Worm (Caenorhabditis elegans) whole organism, L2 larva: ENCODE results near the gene Y57G7A.6.
A peak's percentile ranks its signal among the peaks of the same experiment; 100 is the strongest.

Experiments used
- C34F6.9 ChIP-seq: fragments of 150-350 bp; optimal IDR thresholded peaks from 2 replicates; lab custom pipeline; 2014; ENCODE audit warnings: missing biosample characterization, missing genetic modification characterization
- F13H6.1 ChIP-seq: sonication (generic microtip); optimal IDR thresholded peaks from 2 replicates; lab custom pipeline; 2016; ENCODE audit warnings: missing genetic modification characterization, missing compliant biosample characterization
- R02D3.7 ChIP-seq: fragments of 150-350 bp; optimal IDR thresholded peaks from 2 replicates; lab custom pipeline; 2014; ENCODE audit warnings: missing biosample characterization, missing genetic modification characterization
- Y55F3AM.14 ChIP-seq: fragments of 200-800 bp; sonication (Bioruptor generic); optimal IDR thresholded peaks from 2 replicates; lab custom pipeline; 2018; ENCODE audit warnings: mild to moderate bottlenecking, missing genetic modification characterization, missing compliant biosample characterization
- alr-1 ChIP-seq: fragments of 150-350 bp; optimal IDR thresholded peaks from 2 replicates; lab custom pipeline; 2014; ENCODE audit warnings: missing biosample characterization, missing genetic modification characterization
- aly-2 ChIP-seq: fragments of 150-350 bp; optimal IDR thresholded peaks from 2 replicates; lab custom pipeline; 2014; ENCODE audit warnings: missing biosample characterization, missing genetic modification characterization
- blmp-1 ChIP-seq: sonication (generic microtip); optimal IDR thresholded peaks from 2 replicates; lab custom pipeline; 2017; ENCODE audit warnings: missing genetic modification characterization, mild to moderate bottlenecking, missing compliant biosample characterization, antibody characterized with exemption, moderate library complexity; ENCODE audit not compliant: insufficient read depth
- crh-2 ChIP-seq: sonication (generic microtip); optimal IDR thresholded peaks from 2 replicates; lab custom pipeline; 2017; ENCODE audit warnings: missing biosample characterization, missing genetic modification characterization
- dmd-4 ChIP-seq: sonication (generic microtip); optimal IDR thresholded peaks from 2 replicates; lab custom pipeline; 2017; ENCODE audit warnings: missing biosample characterization, missing genetic modification characterization
- elt-1 ChIP-seq: fragments of 150-350 bp; optimal IDR thresholded peaks from 2 replicates; lab custom pipeline; 2014; ENCODE audit warnings: missing biosample characterization, missing genetic modification characterization
- elt-3 ChIP-seq: sonication (generic microtip); optimal IDR thresholded peaks from 2 replicates; lab custom pipeline; 2017; ENCODE audit warnings: missing biosample characterization, missing genetic modification characterization
- fos-1 ChIP-seq: fragments of 150-350 bp; optimal IDR thresholded peaks from 2 replicates; lab custom pipeline; 2014; ENCODE audit warnings: missing biosample characterization, missing genetic modification characterization
- lin-13 ChIP-seq: fragments of 150-350 bp; optimal IDR thresholded peaks from 2 replicates; lab custom pipeline; 2014; ENCODE audit warnings: missing biosample characterization, missing genetic modification reagents, missing genetic modification characterization
- lin-39 ChIP-seq: fragments of 150-350 bp; optimal IDR thresholded peaks from 2 replicates; lab custom pipeline; 2014; ENCODE audit warnings: missing biosample characterization, missing genetic modification reagents, missing genetic modification characterization
- lsy-2 ChIP-seq, 2 experiments: fragments of 150-350 bp in 1 of 2; sonication (generic microtip) in 1 of 2; optimal IDR thresholded peaks; 2 replicates each; lab custom pipeline; 2014 to 2017; ENCODE audit warnings: missing biosample characterization in 2 of 2, missing genetic modification characterization in 2 of 2
- mab-5 ChIP-seq: fragments of 150-350 bp; optimal IDR thresholded peaks from 2 replicates; lab custom pipeline; 2014; ENCODE audit warnings: missing biosample characterization, missing genetic modification characterization
- mbf-1 ChIP-seq: sonication (generic microtip); optimal IDR thresholded peaks from 2 replicates; lab custom pipeline; 2017; ENCODE audit warnings: missing biosample characterization, missing genetic modification characterization
- mdl-1 ChIP-seq, 2 experiments: fragments of 150-350 bp in 1 of 2; sonication (generic microtip) in 1 of 2; optimal IDR thresholded peaks; 2 replicates each; lab custom pipeline; 2017; ENCODE audit warnings: missing biosample characterization in 2 of 2, missing genetic modification characterization in 2 of 2
- nhr-10 ChIP-seq: sonication (generic microtip); optimal IDR thresholded peaks from 2 replicates; lab custom pipeline; 2017; ENCODE audit warnings: missing biosample characterization, missing genetic modification characterization
- nhr-11 ChIP-seq: fragments of 150-350 bp; optimal IDR thresholded peaks from 2 replicates; lab custom pipeline; 2014; ENCODE audit warnings: missing biosample characterization, missing genetic modification characterization
- nhr-12 ChIP-seq: fragments of 150-350 bp; optimal IDR thresholded peaks from 2 replicates; lab custom pipeline; 2014; ENCODE audit warnings: missing biosample characterization, missing genetic modification characterization
- nhr-21 ChIP-seq: fragments of 150-350 bp; optimal IDR thresholded peaks from 2 replicates; lab custom pipeline; 2014; ENCODE audit warnings: missing biosample characterization, missing genetic modification characterization
- nhr-23 ChIP-seq: fragments of 150-350 bp; optimal IDR thresholded peaks from 2 replicates; lab custom pipeline; 2014; ENCODE audit warnings: missing biosample characterization, missing genetic modification reagents, missing genetic modification characterization
- nhr-237 ChIP-seq: fragments of 150-350 bp; optimal IDR thresholded peaks from 2 replicates; lab custom pipeline; 2014; ENCODE audit warnings: missing biosample characterization, missing genetic modification characterization
- nhr-25 ChIP-seq: fragments of 150-350 bp; sonication (generic microtip); optimal IDR thresholded peaks from 3 replicates; lab custom pipeline; 2014; ENCODE audit warnings: missing biosample characterization, missing genetic modification characterization
- nhr-77 ChIP-seq: fragments of 150-350 bp; optimal IDR thresholded peaks from 2 replicates; lab custom pipeline; 2014; ENCODE audit warnings: missing biosample characterization, missing genetic modification characterization
- peb-1 ChIP-seq: fragments of 150-350 bp; optimal IDR thresholded peaks from 2 replicates; lab custom pipeline; 2014; ENCODE audit warnings: missing biosample characterization, missing genetic modification characterization
- sem-4 ChIP-seq: fragments of 150-350 bp; optimal IDR thresholded peaks from 2 replicates; lab custom pipeline; 2014; ENCODE audit warnings: missing biosample characterization, missing genetic modification reagents, missing genetic modification characterization
- sma-3 ChIP-seq: sonication (generic microtip); optimal IDR thresholded peaks from 2 replicates; lab custom pipeline; 2016; ENCODE audit warnings: missing genetic modification reagents, missing genetic modification characterization, missing compliant biosample characterization
- sma-9 ChIP-seq, 2 experiments: fragments of 150-350 bp in 1 of 2; sonication (generic microtip) in 1 of 2; optimal IDR thresholded peaks; 2 replicates each; lab custom pipeline; 2014 to 2016; ENCODE audit warnings: missing genetic modification characterization in 2 of 2, mild to moderate bottlenecking in 1 of 2, missing biosample characterization in 1 of 2, missing compliant biosample characterization in 1 of 2, missing genetic modification reagents in 1 of 2, moderate library complexity in 1 of 2
- snpc-4 ChIP-seq: fragments of 150-350 bp; optimal IDR thresholded peaks from 2 replicates; lab custom pipeline; 2014; ENCODE audit warnings: missing biosample characterization, missing genetic modification characterization
- unc-55 ChIP-seq: fragments of 150-350 bp; sonication (generic microtip); optimal IDR thresholded peaks from 3 replicates; lab custom pipeline; 2014; ENCODE audit warnings: missing biosample characterization, missing genetic modification reagents, missing genetic modification characterization
- unc-62 ChIP-seq: fragments of 150-350 bp; optimal IDR thresholded peaks from 2 replicates; lab custom pipeline; 2014; ENCODE audit warnings: missing biosample characterization, missing genetic modification reagents, missing genetic modification characterization
- zag-1 ChIP-seq: fragments of 150-350 bp; optimal IDR thresholded peaks from 2 replicates; lab custom pipeline; 2014; ENCODE audit warnings: missing biosample characterization, missing genetic modification characterization
- ztf-1 ChIP-seq: fragments of 200-800 bp; sonication (Bioruptor generic); conservative IDR thresholded peaks from 2 replicates; pipeline ENCODE4 v1.3.6; 2022; ENCODE audit warnings: missing genetic modification characterization, missing compliant biosample characterization
- ztf-11 ChIP-seq: sonication (generic microtip); optimal IDR thresholded peaks from 2 replicates; lab custom pipeline; 2017; ENCODE audit warnings: missing biosample characterization, missing genetic modification characterization

Gene Y57G7A.6

ce11 chrII:1320412-1320811 lies 35.0 kb upstream of the Y57G7A.6 start (continued):
- TF ChIP-seq unc-62 (GFP tag; lab: Kevin White, UChicago) (peak; percentile 46), sem-4 (tag; lab: Kevin White, UChicago) (peak; percentile 92), nhr-237 (tag; lab: Kevin White, UChicago) (peak; percentile 62), mbf-1 (tag; lab: Kevin White, UChicago) (peak; percentile 47), snpc-4 (tag; lab: Kevin White, UChicago) (peak; percentile 79)
- TF ChIP-seq, all 48 proteins: peak for 38

ce11 chrII:1315245-1315644 lies 29.8 kb upstream of the Y57G7A.6 start:
- peak; percentile 29 for TF ChIP-seq blmp-1 (tag; lab: Kevin White, UChicago)
- no peak for TF ChIP-seq mab-5 (tag; lab: Kevin White, UChicago)
- TF ChIP-seq fos-1 (tag; lab: Kevin White, UChicago) = peak; percentile 28

DNA sequence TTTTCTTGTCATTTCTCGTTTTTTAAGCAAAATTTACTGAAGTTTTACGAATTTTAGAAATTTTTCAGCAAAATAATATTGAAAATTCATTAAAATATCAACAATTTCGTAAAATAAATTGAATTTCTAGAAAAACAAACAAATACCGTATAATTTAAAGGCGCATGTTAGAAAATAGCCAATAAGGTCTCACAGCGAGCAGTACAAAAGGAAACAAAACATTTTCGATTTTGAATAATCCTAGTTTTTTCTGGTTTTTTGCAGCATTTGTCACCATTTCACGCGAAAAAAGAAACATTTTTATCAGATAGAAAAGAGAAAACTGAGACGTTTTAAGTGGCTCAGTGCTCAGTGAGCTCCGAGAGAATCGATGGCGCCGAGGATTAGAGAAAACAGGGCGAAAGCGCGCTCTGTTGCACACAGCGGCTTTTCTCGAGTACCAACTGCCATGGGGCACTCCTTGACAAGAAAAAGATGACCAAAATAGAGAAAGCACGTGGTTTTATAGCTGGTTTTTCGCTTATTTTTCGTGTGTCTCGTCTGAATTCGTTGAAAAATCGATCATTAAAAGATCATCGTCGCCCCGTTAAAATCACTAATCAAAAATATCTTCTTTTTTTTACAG lies 24.6 kb upstream of the Y57G7A.6 start, which contains the start of the genes alh-6 and fcho-1:
alh-6 (minus strand) TSS at position 242 of the 625 bp plus-strand sequence.
fcho-1 (plus strand) TSS at position 624 of the 625 bp plus-strand sequence.
- TF ChIP-seq ztf-1 (GFP tag; lab: Robert Waterston, UW) (no peak), nhr-25 (tag; lab: Kevin White, UChicago) (no peak), mdl-1 (tag; optimal IDR thresholded peaks at IDR 0.05; lab: Kevin White, UChicago) (no peak), mab-5 (tag; lab: Kevin White, UChicago) (no peak), crh-2 (tag; lab: Kevin White, UChicago) (peak; percentile 1), F13H6.1 (tag; lab: Kevin White, UChicago) (peak; percentile 17), unc-55 (GFP tag; lab: Kevin White, UChicago) (peak; percentile 49), zag-1 (tag; lab: Kevin White, UChicago) (no peak), lsy-2 (tag; optimal IDR thresholded peaks at IDR 0.05; lab: Kevin White, UChicago) (peak in 1 of 2 experiments; percentile 47), lin-13 (peak; percentile 1), lin-39 (tag; lab: Kevin White, UChicago) (no peak), C34F6.9 (peak; percentile 31)

DNA sequence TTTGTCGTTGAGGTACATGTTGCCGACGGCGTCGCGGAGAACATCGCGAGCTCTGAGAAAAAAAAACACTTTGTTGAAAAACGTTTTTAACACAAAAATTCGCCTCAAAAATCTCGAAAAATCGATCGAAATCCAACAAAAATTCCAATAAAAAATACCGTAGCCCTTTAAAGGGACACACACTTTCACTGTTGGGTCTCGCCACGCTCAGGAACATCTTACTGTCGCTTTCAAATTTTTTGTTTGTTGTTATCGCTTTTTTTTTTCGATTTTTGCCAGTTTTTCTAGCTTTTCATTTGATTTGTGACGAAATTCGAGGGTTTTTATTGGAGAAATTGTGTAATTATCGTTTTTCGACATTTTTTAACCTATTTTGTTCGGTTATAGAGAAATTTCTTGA lies 21.1 kb upstream of the Y57G7A.6 start:
- TF ChIP-seq sma-3 (GFP tag; lab: Kevin White, UChicago) (no peak), sem-4 (tag; lab: Kevin White, UChicago) (no peak), sma-9 (GFP tag; optimal IDR thresholded peaks at IDR 0.05; lab: Kevin White, UChicago) (no peak), sma-9 (tag; optimal IDR thresholded peaks at IDR 0.05; lab: Kevin White, UChicago) (no peak), alr-1 (tag; lab: Kevin White, UChicago) (no peak), nhr-21 (no peak), aly-2 (tag; lab: Kevin White, UChicago) (no peak), dmd-4 (tag; lab: Kevin White, UChicago) (no peak), mbf-1 (tag; lab: Kevin White, UChicago) (no peak), zag-1 (tag; lab: Kevin White, UChicago) (no peak), mdl-1 (tag; optimal IDR thresholded peaks at IDR 0.05; lab: Kevin White, UChicago) (no peak)

DNA sequence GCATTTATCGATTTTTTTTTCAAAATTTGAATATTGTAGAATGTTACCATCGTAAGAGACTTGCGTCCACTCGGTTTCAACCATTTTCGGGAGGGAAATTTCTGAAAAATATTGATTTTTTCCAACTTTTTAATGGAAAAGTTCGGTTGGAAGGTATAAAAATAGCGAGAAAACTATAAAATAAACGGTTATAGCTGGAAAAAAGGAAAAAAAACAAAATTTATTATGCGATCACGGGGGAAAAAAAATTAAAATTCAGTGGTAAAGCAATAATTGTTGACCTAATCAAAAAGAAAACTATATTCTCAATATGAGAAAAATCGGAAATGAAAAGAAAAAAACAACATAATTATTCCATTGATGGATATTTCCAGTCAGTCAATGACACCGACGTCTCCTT lies 20.6 kb upstream of the Y57G7A.6 start, which contains the start of gene emc-2:
emc-2 (minus strand) TSS at position 101 of the 400 bp plus-strand sequence.
- no peak for TF ChIP-seq mab-5 (tag; lab: Kevin White, UChicago)

- TF ChIP-seq peb-1 (tag; lab: Kevin White, UChicago) (no peak), mab-5 (tag; lab: Kevin White, UChicago) (no peak), C34F6.9 (no peak), nhr-237 (tag; lab: Kevin White, UChicago) (no peak), mdl-1 (tag; optimal IDR thresholded peaks at IDR 0.05; lab: Kevin White, UChicago) (no peak), crh-2 (tag; lab: Kevin White, UChicago) (no peak), lin-13 (no peak), nhr-77 (tag; lab: Kevin White, UChicago) (no peak), elt-1 (tag; lab: Kevin White, UChicago) (no peak), elt-3 (no peak), nhr-23 (no peak), ztf-11 (tag; lab: Kevin White, UChicago) (no peak), nhr-11 (tag; lab: Kevin White, UChicago) (no peak), nhr-12 (no peak), nhr-25 (tag; lab: Kevin White, UChicago) (no peak), R02D3.7 (no peak), Y55F3AM.14 (GFP tag; lab: Kevin White, UChicago) (no peak), lin-39 (tag; lab: Kevin White, UChicago) (no peak), nhr-10 (tag; lab: Kevin White, UChicago) (no peak)
Observed at ce11 chrII:1301554-1301953, 16.1 kb upstream of the Y57G7A.6 start, which contains the start of gene glb-31. glb-31 (minus strand) TSS chrII:1301654.
